Fruit fly (Drosophila melanogaster) whole organism, embryonic: ENCODE measurements around the gene CG11458.

Source experiments
- Ada2b ChIP-seq: fragments of 200-800 bp; sonication (Bioruptor generic); IDR thresholded peaks from 2 replicates; pipeline ENCODE4 v1.3.6; 2022; ENCODE audit warnings: missing biosample characterization, missing genetic modification characterization
- Asciz ChIP-seq: fragments of 200-800 bp; sonication (Bioruptor generic); optimal IDR thresholded peaks from 2 replicates; lab custom pipeline; 2017; ENCODE audit warnings: missing biosample characterization, mild to moderate bottlenecking, missing genetic modification characterization, missing genetic modification reagents
- CG11723 ChIP-seq: fragments of 200-800 bp; sonication (Bioruptor generic); optimal IDR thresholded peaks from 2 replicates; lab custom pipeline; 2017; ENCODE audit warnings: missing biosample characterization, mild to moderate bottlenecking, missing genetic modification characterization
- CG12219 ChIP-seq: fragments of 200-800 bp; sonication (Bioruptor generic); optimal IDR thresholded peaks from 3 replicates; lab custom pipeline; 2018; ENCODE audit warnings: missing biosample characterization, mild to moderate bottlenecking, missing genetic modification characterization
- CG13424 ChIP-seq: fragments of 200-800 bp; sonication (Bioruptor generic); optimal IDR thresholded peaks from 2 replicates; lab custom pipeline; 2019; ENCODE audit warnings: missing biosample characterization, mild to moderate bottlenecking, missing genetic modification characterization, moderate library complexity
- CG14710 ChIP-seq: fragments of 200-800 bp; sonication (Bioruptor generic); optimal IDR thresholded peaks from 3 replicates; lab custom pipeline; 2019; ENCODE audit warnings: missing biosample characterization, mild to moderate bottlenecking, missing genetic modification characterization, moderate library complexity
- CG15073 ChIP-seq: fragments of 200-800 bp; sonication (Bioruptor generic); optimal IDR thresholded peaks from 2 replicates; lab custom pipeline; 2016; ENCODE audit warnings: missing biosample characterization, missing genetic modification characterization
- CG1603 ChIP-seq: fragments of 200-800 bp; sonication (Bioruptor generic); optimal IDR thresholded peaks from 2 replicates; lab custom pipeline; 2019; ENCODE audit warnings: missing biosample characterization, mild to moderate bottlenecking, missing genetic modification characterization, moderate library complexity
- CG2129 ChIP-seq: fragments of 200-800 bp; sonication (Bioruptor generic); IDR thresholded peaks from 2 replicates; pipeline ENCODE4 v1.3.6; 2022; ENCODE audit warnings: missing biosample characterization, missing genetic modification characterization; ENCODE audit not compliant: partially characterized antibody
- CG2202 ChIP-seq: fragments of 200-800 bp; sonication (Bioruptor generic); optimal IDR thresholded peaks from 2 replicates; lab custom pipeline; 2018; ENCODE audit warnings: missing biosample characterization, mild to moderate bottlenecking, missing genetic modification characterization
- CG2712 ChIP-seq: fragments of 200-800 bp; optimal IDR thresholded peaks from 3 replicates; lab custom pipeline; 2019; ENCODE audit warnings: missing biosample characterization, mild to moderate bottlenecking, missing genetic modification characterization, moderate library complexity
- CG7556 ChIP-seq: fragments of 200-800 bp; sonication (Bioruptor generic); optimal IDR thresholded peaks from 2 replicates; lab custom pipeline; 2017; ENCODE audit warnings: missing biosample characterization, mild to moderate bottlenecking, missing genetic modification characterization
- CkIIα-i1 ChIP-seq: fragments of 200-800 bp; sonication (Bioruptor generic); IDR thresholded peaks from 2 replicates; pipeline ENCODE4 v1.3.6; 2022; ENCODE audit warnings: missing biosample characterization, missing genetic modification characterization
- Dbx ChIP-seq: fragments of 200-800 bp; sonication (Bioruptor generic); IDR thresholded peaks from 3 replicates; pipeline ENCODE4 v1.3.6; 2022; ENCODE audit warnings: missing biosample characterization, missing genetic modification characterization
- Drgx ChIP-seq: fragments of 200-800 bp; sonication (Bioruptor generic); IDR thresholded peaks from 2 replicates; pipeline ENCODE4 v1.3.6; 2022; ENCODE audit warnings: missing biosample characterization, missing genetic modification characterization
- Ets65A ChIP-seq: fragments of 200-800 bp; sonication (Bioruptor generic); peaks from one replicate; lab custom pipeline; 2016; ENCODE audit warnings: missing biosample characterization, missing genetic modification characterization
- HHEX ChIP-seq: fragments of 200-800 bp; sonication (Bioruptor generic); optimal IDR thresholded peaks from 3 replicates; lab custom pipeline; 2017; ENCODE audit warnings: missing biosample characterization, mild to moderate bottlenecking, missing genetic modification characterization, missing genetic modification reagents
- Lim3 ChIP-seq: fragments of 200-800 bp; sonication (Bioruptor generic); IDR thresholded peaks from 2 replicates; pipeline ENCODE4 v1.3.6; 2022; ENCODE audit warnings: missing biosample characterization, missing genetic modification characterization
- Meics ChIP-seq: fragments of 200-800 bp; sonication (Bioruptor generic); optimal IDR thresholded peaks from 2 replicates; lab custom pipeline; 2017; ENCODE audit warnings: missing biosample characterization, mild to moderate bottlenecking, missing genetic modification characterization
- Sox102F ChIP-seq: fragments of 200-800 bp; sonication (Bioruptor generic); optimal IDR thresholded peaks from 2 replicates; lab custom pipeline; 2018; ENCODE audit warnings: missing biosample characterization, mild to moderate bottlenecking, missing genetic modification characterization, moderate library complexity
- Sry-β ChIP-seq: fragments of 200-800 bp; sonication (Bioruptor generic); optimal IDR thresholded peaks from 2 replicates; lab custom pipeline; 2018; ENCODE audit warnings: missing biosample characterization, mild to moderate bottlenecking, missing genetic modification characterization, moderate library complexity
- Xbp1 ChIP-seq: fragments of 200-800 bp; sonication (Bioruptor generic); optimal IDR thresholded peaks from 3 replicates; lab custom pipeline; 2016; ENCODE audit warnings: missing biosample characterization, mild to moderate bottlenecking, missing genetic modification characterization
- bsh ChIP-seq, 2 experiments: fragments of 200-800 bp; sonication (Bioruptor generic); optimal IDR thresholded peaks; 2 replicates each; lab custom pipeline; 2017 to 2018; ENCODE audit warnings: mild to moderate bottlenecking in 2 of 2, missing biosample characterization in 2 of 2, missing genetic modification characterization in 2 of 2, moderate library complexity in 1 of 2
- croc ChIP-seq: fragments of 200-800 bp; sonication (Bioruptor generic); conservative IDR thresholded peaks from 3 replicates; pipeline ENCODE4 v1.3.6; 2022; ENCODE audit warnings: missing biosample characterization, missing genetic modification characterization
- dmrt11E ChIP-seq: fragments of 200-800 bp; sonication (Bioruptor generic); optimal IDR thresholded peaks from 3 replicates; lab custom pipeline; 2018; ENCODE audit warnings: missing biosample characterization, mild to moderate bottlenecking, missing genetic modification characterization, moderate library complexity
- en ChIP-seq: fragments of 200-800 bp; sonication (Bioruptor generic); optimal IDR thresholded peaks from 2 replicates; lab custom pipeline; 2016; ENCODE audit warnings: missing biosample characterization, missing genetic modification characterization
- gem ChIP-seq: fragments of 200-800 bp; sonication (Bioruptor generic); optimal IDR thresholded peaks from 2 replicates; lab custom pipeline; 2019; ENCODE audit warnings: missing biosample characterization, mild to moderate bottlenecking, missing genetic modification characterization, moderate library complexity
- ken ChIP-seq: fragments of 200-800 bp; sonication (Bioruptor generic); IDR thresholded peaks from 3 replicates; pipeline ENCODE4 v1.3.6; 2022; ENCODE audit warnings: missing biosample characterization, missing genetic modification characterization
- lilli ChIP-seq: fragments of 200-800 bp; sonication (Bioruptor generic); optimal IDR thresholded peaks from 3 replicates; lab custom pipeline; 2016; ENCODE audit warnings: missing biosample characterization, missing genetic modification characterization
- phol ChIP-seq: fragments of 200-800 bp; sonication (Bioruptor generic); optimal IDR thresholded peaks from 3 replicates; lab custom pipeline; 2018; ENCODE audit warnings: missing biosample characterization, mild to moderate bottlenecking, missing genetic modification characterization, moderate library complexity
- psq ChIP-seq: fragments of 200-800 bp; sonication (Bioruptor generic); optimal IDR thresholded peaks from 2 replicates; lab custom pipeline; 2017; ENCODE audit warnings: missing biosample characterization, missing genetic modification characterization
- sc ChIP-seq, 3 experiments: fragments of >200 bp in 2 of 3; fragments of 200-800 bp in 1 of 3; sonication (Bioruptor generic) in 1 of 3; optimal IDR thresholded peaks; 2 replicates in 2 of 3; 3 replicates in 1 of 3; lab custom pipeline; 2017; ENCODE audit warnings: mild to moderate bottlenecking in 1 of 3, missing biosample characterization in 1 of 3, missing genetic modification characterization in 1 of 3, missing genetic modification reagents in 1 of 3
- sens ChIP-seq: fragments of 200-800 bp; sonication (Bioruptor generic); peaks from one replicate; lab custom pipeline; 2016; ENCODE audit warnings: missing biosample characterization, missing genetic modification characterization
- sr ChIP-seq: fragments of 200-800 bp; sonication (Bioruptor generic); IDR thresholded peaks from 3 replicates; pipeline ENCODE4 v1.3.6; 2022; ENCODE audit warnings: missing biosample characterization, missing genetic modification characterization
- tna ChIP-seq: fragments of 200-800 bp; sonication (Bioruptor generic); IDR thresholded peaks from 2 replicates; pipeline ENCODE4 v1.3.6; 2022; ENCODE audit warnings: missing biosample characterization, missing genetic modification characterization; ENCODE audit not compliant: partially characterized antibody

Gene CG11458

DNA sequence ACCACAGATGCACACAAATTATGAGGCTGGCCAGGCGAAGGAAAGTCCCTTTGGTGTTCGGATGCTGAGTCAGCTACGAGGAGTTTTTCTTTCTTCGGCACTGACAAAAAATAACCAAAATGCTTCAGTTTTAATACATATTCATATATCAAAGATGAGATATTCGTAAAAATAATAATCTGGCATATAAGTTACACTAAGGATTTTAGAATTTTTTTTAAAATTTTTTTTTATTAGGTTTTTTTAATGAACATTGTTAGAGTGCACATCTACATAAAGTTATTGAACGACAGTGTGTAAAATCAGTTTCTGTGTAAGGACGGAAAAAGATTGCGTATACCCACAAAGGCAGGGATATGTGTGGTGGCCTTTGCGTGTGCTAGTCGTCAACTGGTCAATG is 1.4 kb downstream of the CG11458 start (continued):
- TF ChIP-seq Lim3 (GFP tag; lab: Robert Waterston, UW) (no peak), CG7556 (GFP tag; lab: Kevin White, UChicago) (peak; percentile 46), en (GFP tag; lab: Kevin White, UChicago) (no peak), tna (GFP tag; lab: Robert Waterston, UW) (no peak), sens (GFP tag; lab: Kevin White, UChicago) (peak; percentile 24), ken (GFP tag; lab: Robert Waterston, UW) (no peak), CG13424 (tag; lab: Kevin White, UChicago) (peak; percentile 42)

DNA sequence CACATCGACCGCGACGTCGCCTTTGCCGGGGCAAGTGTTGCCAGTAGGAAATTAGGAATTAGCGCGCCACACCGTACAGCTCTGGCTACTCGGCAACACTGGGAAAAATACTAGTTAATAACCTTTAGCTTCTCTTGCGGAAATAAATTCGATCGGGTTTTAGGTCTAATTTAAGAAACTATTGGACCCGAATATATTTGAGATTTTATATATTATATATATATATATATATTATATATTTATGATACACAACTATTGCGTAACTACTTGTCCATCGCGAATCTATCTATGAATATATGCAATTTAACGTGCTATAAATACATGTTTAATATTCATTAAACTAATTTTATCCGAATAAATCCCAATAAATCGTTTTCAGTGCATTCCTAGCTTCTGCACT is 8.8 kb downstream of the CG11458 start:
- TF ChIP-seq psq (GFP tag; lab: Kevin White, UChicago) (no peak), Sox102F (peak; percentile 10), phol (tag; lab: Kevin White, UChicago) (peak; percentile 1), Meics (no peak), gem (tag; lab: Kevin White, UChicago) (peak; percentile 22), sr (GFP tag; lab: Robert Waterston, UW) (no peak), croc (GFP tag; lab: Robert Waterston, UW) (no peak), Sry-β (no peak), CG11723 (GFP tag; lab: Kevin White, UChicago) (no peak), Xbp1 (GFP tag; lab: Kevin White, UChicago) (no peak), CG2712 (tag; lab: Kevin White, UChicago) (peak; percentile 2), Drgx (peak; percentile 61; the same call in 1 of the 2 replicates), CG15073 (GFP tag; lab: Kevin White, UChicago) (no peak), bsh (GFP tag; optimal IDR thresholded peaks at IDR 0.05; lab: Kevin White, UChicago) (peak in 1 of 2 experiments; percentile 25), Ada2b (no peak)

DNA sequence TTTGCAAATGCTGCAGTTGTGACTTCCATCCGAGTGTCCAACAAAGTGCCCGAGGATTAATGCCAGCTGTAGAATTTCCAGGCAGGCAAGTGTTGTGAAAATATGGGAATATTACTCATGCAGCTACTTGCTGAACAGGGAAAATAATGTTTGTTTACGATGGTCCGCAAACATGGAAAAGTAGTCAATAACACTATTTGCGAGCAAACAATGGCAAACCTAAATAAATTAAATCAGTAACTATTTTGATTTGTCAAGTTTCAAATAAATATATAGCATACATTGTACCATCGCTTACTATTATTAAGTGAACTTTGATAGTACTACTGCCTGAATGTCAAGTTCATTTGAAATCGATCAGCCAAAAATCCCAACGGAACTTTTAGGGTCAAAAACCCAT is 9.5 kb downstream of the CG11458 start:
- no peak for TF ChIP-seq lilli (GFP tag; lab: Kevin White, UChicago)
- no peak for TF ChIP-seq CG12219
- TF ChIP-seq CkIIα-i1 (GFP tag; lab: Robert Waterston, UW): no peak
- TF ChIP-seq Dbx (GFP tag; lab: Robert Waterston, UW): no peak
- TF ChIP-seq CG1603 (tag; lab: Kevin White, UChicago): peak; percentile 31
- peak; percentile 18 for TF ChIP-seq CG14710 (tag; lab: Kevin White, UChicago)
- peak in 1 of 2 experiments; percentile 72 for TF ChIP-seq bsh (GFP tag; optimal IDR thresholded peaks at IDR 0.05; lab: Kevin White, UChicago)
- TF ChIP-seq dmrt11E: peak; percentile 55
- TF ChIP-seq CG2129 (GFP tag; lab: Robert Waterston, UW): no peak
- TF ChIP-seq sens (GFP tag; lab: Kevin White, UChicago): peak; percentile 65
- peak; percentile 13 for TF ChIP-seq gem (tag; lab: Kevin White, UChicago)
- peak; percentile 34 for TF ChIP-seq CG2202
- TF ChIP-seq sc (optimal IDR thresholded peaks at IDR 0.05; lab: Kevin White, UChicago): no peak
- TF ChIP-seq sc (GFP tag; optimal IDR thresholded peaks at IDR 0.05; lab: Kevin White, UChicago): peak; percentile 35
- peak; percentile 48 for TF ChIP-seq Asciz

DNA sequence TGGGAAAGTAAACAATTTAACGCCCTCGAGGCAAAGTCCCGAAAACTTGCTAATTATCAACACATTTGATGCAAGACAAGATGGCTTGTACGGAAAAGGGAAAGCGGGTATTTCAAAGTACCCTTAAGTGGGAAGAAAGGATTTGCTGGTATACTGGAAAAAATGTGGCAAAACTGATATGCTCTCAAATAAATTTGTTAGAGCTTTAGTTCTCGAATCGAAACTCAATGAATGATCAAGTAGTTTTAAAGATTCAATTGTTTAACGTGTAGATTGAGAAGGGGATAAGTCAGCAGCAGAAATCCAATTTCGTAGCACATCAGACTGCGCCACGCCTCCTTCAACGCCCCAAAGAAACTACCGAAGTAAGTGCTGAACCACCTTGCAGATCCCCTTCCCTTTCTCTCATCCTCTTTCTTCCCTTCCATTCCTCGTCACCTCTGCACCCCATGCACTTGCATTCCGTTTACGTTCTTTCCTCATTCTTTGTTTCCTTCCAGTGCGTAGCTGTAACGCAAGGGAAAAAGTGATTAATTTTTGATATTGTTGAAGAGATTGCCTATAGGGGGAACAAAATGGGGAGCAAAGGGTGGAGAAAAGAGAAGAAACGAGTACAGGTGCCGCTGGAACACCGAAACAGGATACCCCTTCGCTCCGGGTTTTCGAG is 11.6 kb downstream of the CG11458 start:
- TF ChIP-seq Ets65A (GFP tag; lab: Kevin White, UChicago) (peak; percentile 38), HHEX (no peak)
